Worm (Caenorhabditis elegans): Measurements from ENCODE around the gene C05B5.12.

DNA sequence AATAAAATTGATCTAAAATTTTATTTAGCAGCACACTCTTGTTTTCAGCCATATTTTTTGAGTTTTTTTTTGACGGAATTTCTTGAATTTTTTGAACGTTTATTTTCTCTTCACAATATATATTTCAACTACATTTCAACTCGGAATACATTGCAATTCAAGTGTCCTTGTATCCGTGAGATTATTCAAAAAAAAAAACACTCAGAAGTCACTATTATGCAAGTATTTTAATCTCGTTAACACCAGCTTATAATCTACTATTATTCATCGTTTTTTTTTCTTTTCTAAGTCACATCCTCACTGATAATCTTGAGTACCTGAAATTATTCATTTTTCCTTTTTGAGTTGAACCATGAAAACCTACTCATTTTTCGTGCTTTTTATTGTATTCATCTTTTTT, 36.3 kb downstream of the C05B5.12 start, which contains the start of gene ins-21:
- TF ChIP-seq him-1 (tag; optimal IDR thresholded peaks at IDR 0.05) (no peak), W03F9.2 (tag; optimal IDR thresholded peaks at IDR 0.05) (no peak)

Data from whole organism, L4/young adult.